Worm (Caenorhabditis elegans) whole organism, early embryonic: ENCODE results near the gene hpo-31.

Experiments used
- F13C5.2 ChIP-seq: sonication (generic microtip); optimal IDR thresholded peaks from 2 replicates; lab custom pipeline; 2017; ENCODE audit warnings: mild to moderate bottlenecking, missing genetic modification characterization, inconsistent platforms, missing compliant biosample characterization
- ama-1 ChIP-seq: fragments of 150-350 bp; optimal IDR thresholded peaks from 2 replicates; lab custom pipeline; 2014
- flt-1 ChIP-seq: fragments of 200-800 bp; sonication (Bioruptor generic); IDR thresholded peaks from 2 replicates; pipeline ENCODE4 v1.3.6; 2022; ENCODE audit warnings: missing genetic modification characterization, missing compliant biosample characterization
- hmbx-1 ChIP-seq: sonication (generic microtip); optimal IDR thresholded peaks from 2 replicates; lab custom pipeline; 2016; ENCODE audit warnings: mild to moderate bottlenecking, missing genetic modification characterization, missing compliant biosample characterization
- sea-1 ChIP-seq: fragments of 200-800 bp; sonication (Bioruptor generic); conservative IDR thresholded peaks from 2 replicates; pipeline ENCODE4 v1.3.6; 2022; ENCODE audit warnings: missing genetic modification characterization, missing compliant biosample characterization
- tra-4 ChIP-seq: sonication (generic microtip); optimal IDR thresholded peaks from 2 replicates; lab custom pipeline; 2017; ENCODE audit warnings: missing genetic modification characterization, missing compliant biosample characterization

ce11 chrV:13854306-13854705, 31.5 kb downstream of the hpo-31 start, which contains the start of gene ttr-21:
- no peak for TF ChIP-seq tra-4 (tag; lab: Kevin White, UChicago)
- no peak for TF ChIP-seq flt-1 (GFP tag; lab: Robert Waterston, UW)
- TF ChIP-seq sea-1 (GFP tag; lab: Robert Waterston, UW) = no peak
- no peak for TF ChIP-seq F13C5.2 (tag; lab: Kevin White, UChicago)
- no peak for TF ChIP-seq ama-1 (lab: Kevin White, UChicago)
- TF ChIP-seq hmbx-1 (tag; lab: Kevin White, UChicago) = no peak
